Fruit fly (Drosophila melanogaster): ENCODE results near the gene bchs.

bchs gene

dm6 chr2L:5972005-5972404 is 65.0 kb downstream of the bchs start (continued):
- TF ChIP-seq kah (GFP tag; optimal IDR thresholded peaks at IDR 0.05) (no peak), NC2α (GFP tag; optimal IDR thresholded peaks at IDR 0.05) (no peak), crol (GFP tag; IDR thresholded peaks at IDR 0.05) (no peak), so (GFP tag; IDR thresholded peaks at IDR 0.05) (peak; percentile 73; the same call in 2 of the 3 replicates), CG5245 (GFP tag; optimal IDR thresholded peaks at IDR 0.05) (no peak), ind (GFP tag; optimal IDR thresholded peaks at IDR 0.05) (no peak), exex (tag; optimal IDR thresholded peaks at IDR 0.05) (no peak), lmd (GFP tag; IDR thresholded peaks at IDR 0.05) (peak; percentile 77), HHEX (GFP tag; optimal IDR thresholded peaks at IDR 0.05) (no peak), run (tag; optimal IDR thresholded peaks at IDR 0.05) (no peak), CG11398 (GFP tag; optimal IDR thresholded peaks at IDR 0.05) (no peak), CG12155 (GFP tag; optimal IDR thresholded peaks at IDR 0.05) (peak; percentile 21), sim (GFP tag; IDR thresholded peaks at IDR 0.05) (no peak; the same call in 1 of the 2 replicates), amos (GFP tag; IDR thresholded peaks at IDR 0.05; ENCODE audit: partially characterized antibody) (no peak), slou (GFP tag; optimal IDR thresholded peaks at IDR 0.05) (no peak), MBD-R2 (GFP tag; IDR thresholded peaks at IDR 0.05) (no peak), Hr39 (optimal IDR thresholded peaks at IDR 0.05) (no peak), tna (GFP tag; IDR thresholded peaks at IDR 0.05; ENCODE audit: partially characterized antibody) (no peak), cg (GFP tag; optimal IDR thresholded peaks at IDR 0.05) (no peak), kay (GFP tag; optimal IDR thresholded peaks at IDR 0.05) (no peak), gsb (GFP tag; IDR thresholded peaks at IDR 0.05) (no peak), Sry-β (GFP tag; optimal IDR thresholded peaks at IDR 0.05) (no peak), ci (GFP tag; IDR thresholded peaks at IDR 0.05) (no peak), CG2120 (GFP tag; optimal IDR thresholded peaks at IDR 0.05) (peak; percentile 57), CG17385 (GFP tag; optimal IDR thresholded peaks at IDR 0.05) (no peak), Chrac-16 (GFP tag; optimal IDR thresholded peaks at IDR 0.05) (peak; percentile 4), Adf1 (GFP tag; IDR thresholded peaks at IDR 0.05) (no peak), br (optimal IDR thresholded peaks at IDR 0.05) (no peak), corto (GFP tag; optimal IDR thresholded peaks at IDR 0.05) (no peak), lab (GFP tag; optimal IDR thresholded peaks at IDR 0.05) (peak; percentile 63), CG9727 (GFP tag; optimal IDR thresholded peaks at IDR 0.05) (peak; percentile 43), Ets97D (GFP tag; optimal IDR thresholded peaks at IDR 0.05) (no peak), CG12071 (GFP tag; optimal IDR thresholded peaks at IDR 0.05) (no peak), CG7556 (GFP tag; optimal IDR thresholded peaks at IDR 0.05) (peak; percentile 21), CG13287 (GFP tag; IDR thresholded peaks at IDR 0.05; ENCODE audit: partially characterized antibody) (no peak), Ada2b (GFP tag; IDR thresholded peaks at IDR 0.05) (peak; percentile 35; the same call in 1 of the 2 replicates), lola (GFP tag; optimal IDR thresholded peaks at IDR 0.05) (peak in 1 of 3 experiments; percentile 6), tll (GFP tag; optimal IDR thresholded peaks at IDR 0.05) (no peak), en (GFP tag; optimal IDR thresholded peaks at IDR 0.05) (no peak), CG7963 (GFP tag; IDR thresholded peaks at IDR 0.05; ENCODE audit: partially characterized antibody) (no peak), NK7.1 (GFP tag; optimal IDR thresholded peaks at IDR 0.05) (no peak), Trl (optimal IDR thresholded peaks at IDR 0.05) (no peak), Trl (GFP tag; optimal IDR thresholded peaks at IDR 0.05) (no peak), inv (GFP tag; IDR thresholded peaks at IDR 0.05; ENCODE audit: partially characterized antibody) (no peak), Rfx (GFP tag; IDR thresholded peaks at IDR 0.05) (peak; percentile 81), luna (GFP tag; optimal IDR thresholded peaks at IDR 0.05) (no peak), Dek (tag; optimal IDR thresholded peaks at IDR 0.05) (peak; percentile 12), eve (GFP tag; optimal IDR thresholded peaks at IDR 0.05) (no peak), CG33213 (GFP tag; optimal IDR thresholded peaks at IDR 0.05) (no peak), Myb (GFP tag; optimal IDR thresholded peaks at IDR 0.05) (no peak), Deaf1 (tag; optimal IDR thresholded peaks at IDR 0.05) (no peak), unpg (GFP tag; optimal IDR thresholded peaks at IDR 0.05) (peak; percentile 50)
